Worm (Caenorhabditis elegans) whole organism, L2 larva: ENCODE measurements around the gene clec-47.

Experiments
- lin-39 ChIP-seq: fragments of 150-350 bp; optimal IDR thresholded peaks from 2 replicates; lab custom pipeline; 2014; ENCODE audit warnings: missing biosample characterization, missing genetic modification reagents, missing genetic modification characterization
- nhr-11 ChIP-seq: fragments of 150-350 bp; optimal IDR thresholded peaks from 2 replicates; lab custom pipeline; 2014; ENCODE audit warnings: missing biosample characterization, missing genetic modification characterization
- sma-3 ChIP-seq: sonication (generic microtip); optimal IDR thresholded peaks from 2 replicates; lab custom pipeline; 2016; ENCODE audit warnings: missing genetic modification reagents, missing genetic modification characterization, missing compliant biosample characterization

DNA sequence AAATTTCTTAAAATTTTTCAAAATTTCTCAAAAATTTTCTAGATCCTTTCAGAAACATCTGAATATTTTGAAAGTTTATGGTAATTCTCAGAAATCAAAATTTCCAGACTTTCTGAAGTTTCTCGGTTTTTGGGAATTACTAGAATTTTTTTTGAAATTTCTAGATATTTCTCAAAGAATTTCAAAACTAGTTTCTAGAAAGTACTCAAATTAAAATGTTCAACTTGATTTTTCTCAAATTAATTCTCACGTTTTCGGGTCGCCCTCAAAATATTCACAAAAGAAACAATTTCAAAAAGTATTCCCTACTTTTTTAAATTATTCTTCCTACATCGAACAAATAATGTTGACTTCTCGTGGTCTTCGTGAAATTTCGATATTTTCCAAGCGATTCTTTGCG, 4.2 kb downstream of the clec-47 start, which contains the start of gene T09F5.10:
- TF ChIP-seq nhr-11 (tag; lab: Kevin White, UChicago) (no peak), lin-39 (tag; lab: Kevin White, UChicago) (no peak), sma-3 (GFP tag; lab: Kevin White, UChicago) (no peak)
